Worm (Caenorhabditis elegans): ENCODE measurements around the gene nhr-41.

The nhr-41 gene

ce11 chrIV:1361616-1362228 is 24.3 kb upstream of the nhr-41 start:
- no peak for TF ChIP-seq dve-1 (tag; optimal IDR thresholded peaks at IDR 0.05)
- peak; percentile 29 for TF ChIP-seq nfya-1 (tag; optimal IDR thresholded peaks at IDR 0.05)
- TF ChIP-seq ceh-45 (GFP tag; IDR thresholded peaks at IDR 0.05): no peak
- no peak for TF ChIP-seq odd-2 (tag; optimal IDR thresholded peaks at IDR 0.05)
- no peak for TF ChIP-seq unc-42 (tag; optimal IDR thresholded peaks at IDR 0.05)
- no peak for TF ChIP-seq sox-2 (GFP tag; IDR thresholded peaks at IDR 0.05)
- TF ChIP-seq elt-2 (tag; optimal IDR thresholded peaks at IDR 0.05): no peak
- TF ChIP-seq pros-1 (tag; optimal IDR thresholded peaks at IDR 0.05): no peak
- no peak for TF ChIP-seq unc-86 (tag; optimal IDR thresholded peaks at IDR 0.05)
- no peak for TF ChIP-seq ceh-22 (tag; optimal IDR thresholded peaks at IDR 0.05)
- no peak for TF ChIP-seq hlh-30 (tag; optimal IDR thresholded peaks at IDR 0.05; ENCODE audit: insufficient read depth)
- TF ChIP-seq hlh-13 (GFP tag; optimal IDR thresholded peaks at IDR 0.05): no peak
- TF ChIP-seq C38D4.7 (GFP tag; optimal IDR thresholded peaks at IDR 0.05): no peak
- TF ChIP-seq rnt-1 (tag; optimal IDR thresholded peaks at IDR 0.05): peak; percentile 10
- no peak for TF ChIP-seq sox-4 (tag; optimal IDR thresholded peaks at IDR 0.05)
- no peak for TF ChIP-seq syd-9 (tag; optimal IDR thresholded peaks at IDR 0.05)
- no peak for TF ChIP-seq pat-9 (tag; optimal IDR thresholded peaks at IDR 0.05)
- TF ChIP-seq unc-55 (GFP tag; optimal IDR thresholded peaks at IDR 0.05): peak; percentile 40
- no peak for TF ChIP-seq tbx-2 (tag; optimal IDR thresholded peaks at IDR 0.05)
- no peak for TF ChIP-seq nhr-232 (tag; optimal IDR thresholded peaks at IDR 0.05)
- TF ChIP-seq ets-4 (tag; optimal IDR thresholded peaks at IDR 0.05): no peak
- no peak for TF ChIP-seq gmeb-2 (tag; optimal IDR thresholded peaks at IDR 0.05)
- TF ChIP-seq mec-3 (tag; optimal IDR thresholded peaks at IDR 0.05; ENCODE audit: borderline replicate concordance): no peak
- TF ChIP-seq ceh-19 (GFP tag; optimal IDR thresholded peaks at IDR 0.05): peak; percentile 1
- no peak for TF ChIP-seq C08G9.2 (tag; optimal IDR thresholded peaks at IDR 0.05)
- no peak for TF ChIP-seq fkh-10 (GFP tag; optimal IDR thresholded peaks at IDR 0.05)
- TF ChIP-seq ceh-18 (tag; optimal IDR thresholded peaks at IDR 0.05): peak; percentile 34
- TF ChIP-seq ceh-30 (tag; optimal IDR thresholded peaks at IDR 0.05): no peak

ce11 chrIV:1365771-1366170 is 20.2 kb upstream of the nhr-41 start:
- no peak for TF ChIP-seq ceh-6 (GFP tag; optimal IDR thresholded peaks at IDR 0.05)
- TF ChIP-seq zip-5 (tag; optimal IDR thresholded peaks at IDR 0.05): no peak
- no peak for TF ChIP-seq ref-2 (tag; optimal IDR thresholded peaks at IDR 0.05)
- no peak for TF ChIP-seq ceh-22 (tag; optimal IDR thresholded peaks at IDR 0.05)
- no peak for TF ChIP-seq K02D7.2 (tag; optimal IDR thresholded peaks at IDR 0.05)
- TF ChIP-seq eyg-1 (tag; optimal IDR thresholded peaks at IDR 0.05): no peak
- TF ChIP-seq nhr-232 (tag; optimal IDR thresholded peaks at IDR 0.05): no peak
- no peak for TF ChIP-seq ceh-14 (tag; optimal IDR thresholded peaks at IDR 0.05)
- no peak for TF ChIP-seq tbx-2 (tag; optimal IDR thresholded peaks at IDR 0.05)

ce11 chrIV:1367041-1367440 is 19.0 kb upstream of the nhr-41 start:
- TF ChIP-seq nfya-1 (tag; optimal IDR thresholded peaks at IDR 0.05) (no peak), hlh-8 (tag; optimal IDR thresholded peaks at IDR 0.05) (no peak), unc-55 (GFP tag; optimal IDR thresholded peaks at IDR 0.05) (no peak), pax-1 (tag; optimal IDR thresholded peaks at IDR 0.05) (no peak), hlh-30 (tag; optimal IDR thresholded peaks at IDR 0.05; ENCODE audit: insufficient read depth) (no peak), unc-86 (tag; optimal IDR thresholded peaks at IDR 0.05) (no peak), pqm-1 (tag; optimal IDR thresholded peaks at IDR 0.05) (no peak), ceh-31 (tag; optimal IDR thresholded peaks at IDR 0.05) (no peak), odd-2 (tag; optimal IDR thresholded peaks at IDR 0.05) (no peak), pros-1 (tag; optimal IDR thresholded peaks at IDR 0.05) (no peak), lim-6 (tag; optimal IDR thresholded peaks at IDR 0.05) (no peak), elt-2 (tag; optimal IDR thresholded peaks at IDR 0.05) (no peak), ceh-34 (tag; optimal IDR thresholded peaks at IDR 0.05) (no peak), K02D7.2 (tag; optimal IDR thresholded peaks at IDR 0.05) (no peak), unc-42 (tag; optimal IDR thresholded peaks at IDR 0.05) (no peak), gmeb-2 (tag; optimal IDR thresholded peaks at IDR 0.05) (no peak), C08G9.2 (tag; optimal IDR thresholded peaks at IDR 0.05) (no peak), ztf-16 (tag; optimal IDR thresholded peaks at IDR 0.05) (no peak)

Measured in whole organism, late embryonic.